Fruit fly (Drosophila melanogaster) whole organism, embryonic: ENCODE data around the gene neur.

Experiments
- Ada2b ChIP-seq: fragments of 200-800 bp; sonication (Bioruptor generic); IDR thresholded peaks from 2 replicates; pipeline ENCODE4 v1.3.6; 2022; ENCODE audit warnings: missing biosample characterization, missing genetic modification characterization
- Atf6 ChIP-seq: fragments of 200-800 bp; sonication (Bioruptor generic); IDR thresholded peaks from 2 replicates; pipeline ENCODE4 v1.3.6; 2022; ENCODE audit warnings: missing biosample characterization, missing genetic modification characterization
- B-H2 ChIP-seq: fragments of 200-800 bp; sonication (Bioruptor generic); optimal IDR thresholded peaks from 2 replicates; lab custom pipeline; 2018; ENCODE audit warnings: missing biosample characterization, mild to moderate bottlenecking, missing genetic modification characterization
- CG10274 ChIP-seq: fragments of 200-800 bp; sonication (Bioruptor generic); optimal IDR thresholded peaks from 3 replicates; lab custom pipeline; 2017; ENCODE audit warnings: missing biosample characterization, mild to moderate bottlenecking, missing genetic modification characterization
- CG10565 ChIP-seq: fragments of 200-800 bp; sonication (Bioruptor generic); optimal IDR thresholded peaks from 3 replicates; lab custom pipeline; 2016; ENCODE audit warnings: missing biosample characterization, mild to moderate bottlenecking, missing genetic modification characterization
- CG10654 ChIP-seq: fragments of 200-800 bp; sonication (Bioruptor generic); optimal IDR thresholded peaks from 2 replicates; lab custom pipeline; 2016; ENCODE audit warnings: missing biosample characterization, missing genetic modification characterization
- CG11093 ChIP-seq: fragments of 200-800 bp; sonication (Bioruptor generic); IDR thresholded peaks from 3 replicates; pipeline ENCODE4 v1.3.6; 2022; ENCODE audit warnings: missing biosample characterization, missing genetic modification characterization
- CG11560 ChIP-seq: fragments of 200-800 bp; sonication (Bioruptor generic); IDR thresholded peaks from 3 replicates; pipeline ENCODE4 v1.3.6; 2022; ENCODE audit warnings: missing biosample characterization, missing genetic modification characterization
- CG13287 ChIP-seq: fragments of 200-800 bp; sonication (Bioruptor generic); IDR thresholded peaks from 2 replicates; pipeline ENCODE4 v1.3.6; 2022; ENCODE audit warnings: missing biosample characterization, missing genetic modification characterization; ENCODE audit not compliant: partially characterized antibody
- CG14965 ChIP-seq: fragments of 200-800 bp; sonication (Bioruptor generic); optimal IDR thresholded peaks from 2 replicates; lab custom pipeline; 2016; ENCODE audit warnings: missing biosample characterization, missing genetic modification characterization, borderline replicate concordance
- CG17829 ChIP-seq: fragments of 200-800 bp; optimal IDR thresholded peaks from 2 replicates; lab custom pipeline; 2019; ENCODE audit warnings: missing biosample characterization, mild to moderate bottlenecking, missing genetic modification characterization, moderate library complexity
- CG2120 ChIP-seq: fragments of 200-800 bp; sonication (Bioruptor generic); optimal IDR thresholded peaks from 3 replicates; lab custom pipeline; 2016; ENCODE audit warnings: missing biosample characterization, missing genetic modification characterization
- CG30403 ChIP-seq: fragments of 200-800 bp; sonication (Bioruptor generic); optimal IDR thresholded peaks from 3 replicates; lab custom pipeline; 2016; ENCODE audit warnings: missing biosample characterization, missing genetic modification characterization
- CG33213 ChIP-seq: fragments of 200-800 bp; sonication (Bioruptor generic); optimal IDR thresholded peaks from 3 replicates; lab custom pipeline; 2016; ENCODE audit warnings: missing biosample characterization, missing genetic modification characterization
- CG4404 ChIP-seq: fragments of 200-800 bp; sonication (Bioruptor generic); IDR thresholded peaks from 2 replicates; pipeline ENCODE4 v1.3.6; 2022; ENCODE audit warnings: missing biosample characterization, missing genetic modification characterization
- CG4707 ChIP-seq: fragments of 200-800 bp; sonication (Bioruptor generic); optimal IDR thresholded peaks from 2 replicates; lab custom pipeline; 2018; ENCODE audit warnings: missing biosample characterization, mild to moderate bottlenecking, missing genetic modification characterization, moderate library complexity
- CG7928 ChIP-seq: fragments of 200-800 bp; sonication (Bioruptor generic); optimal IDR thresholded peaks from 2 replicates; lab custom pipeline; 2017; ENCODE audit warnings: missing biosample characterization, mild to moderate bottlenecking, missing genetic modification characterization
- CG9797 ChIP-seq: fragments of 200-800 bp; sonication (Bioruptor generic); optimal IDR thresholded peaks from 3 replicates; lab custom pipeline; 2018; ENCODE audit warnings: missing biosample characterization, mild to moderate bottlenecking, missing genetic modification characterization
- Doc2 ChIP-seq: fragments of 200-800 bp; sonication (Bioruptor generic); IDR thresholded peaks from 2 replicates; pipeline ENCODE4 v1.3.6; 2022; ENCODE audit warnings: missing biosample characterization, missing genetic modification characterization
- Fer1 ChIP-seq: fragments of 200-800 bp; sonication (Bioruptor generic); optimal IDR thresholded peaks from 2 replicates; lab custom pipeline; 2017; ENCODE audit warnings: missing biosample characterization, mild to moderate bottlenecking, missing genetic modification characterization
- Fer2 ChIP-seq: fragments of 200-800 bp; sonication (Bioruptor generic); optimal IDR thresholded peaks from 2 replicates; lab custom pipeline; 2018; ENCODE audit warnings: missing biosample characterization, mild to moderate bottlenecking, missing genetic modification characterization, moderate library complexity
- Fer3 ChIP-seq: fragments of 200-800 bp; sonication (Bioruptor generic); optimal IDR thresholded peaks from 2 replicates; lab custom pipeline; 2018; ENCODE audit warnings: missing biosample characterization, mild to moderate bottlenecking, missing genetic modification characterization, moderate library complexity
- HLH3B ChIP-seq: fragments of 200-800 bp; sonication (Bioruptor generic); IDR thresholded peaks from 2 replicates; pipeline ENCODE4 v1.3.6; 2022; ENCODE audit warnings: missing biosample characterization, missing genetic modification characterization
- Hr3 ChIP-seq: fragments of 200-800 bp; sonication (Bioruptor generic); optimal IDR thresholded peaks from 3 replicates; lab custom pipeline; 2016; ENCODE audit warnings: missing biosample characterization, missing genetic modification characterization
- Med ChIP-seq: fragments of 200-800 bp; sonication (Bioruptor generic); peaks from one replicate; lab custom pipeline; 2016; ENCODE audit warnings: missing biosample characterization, missing genetic modification characterization, mild to moderate bottlenecking, inconsistent platforms, moderate library complexity
- Opbp ChIP-seq: fragments of 200-800 bp; sonication (Bioruptor generic); IDR thresholded peaks from 3 replicates; pipeline ENCODE4 v1.3.6; 2022; ENCODE audit warnings: missing biosample characterization, missing genetic modification characterization; ENCODE audit not compliant: partially characterized antibody
- Ptx1 ChIP-seq: fragments of 200-800 bp; sonication (Bioruptor generic); IDR thresholded peaks from 2 replicates; pipeline ENCODE4 v1.3.6; 2022; ENCODE audit warnings: missing biosample characterization, missing genetic modification characterization
- Ravus ChIP-seq: fragments of 200-800 bp; sonication (Bioruptor generic); IDR thresholded peaks from 2 replicates; pipeline ENCODE4 v1.3.6; 2022; ENCODE audit warnings: missing biosample characterization, missing genetic modification characterization
- Rx ChIP-seq: fragments of 200-800 bp; sonication (Bioruptor generic); IDR thresholded peaks from 2 replicates; pipeline ENCODE4 v1.3.6; 2022; ENCODE audit warnings: missing biosample characterization, missing genetic modification characterization
- Six4 ChIP-seq: fragments of 200-800 bp; sonication (Bioruptor generic); optimal IDR thresholded peaks from 2 replicates; lab custom pipeline; 2016; ENCODE audit warnings: missing biosample characterization, missing genetic modification characterization
- Usf ChIP-seq: fragments of 200-800 bp; sonication (Bioruptor generic); optimal IDR thresholded peaks from 2 replicates; lab custom pipeline; 2017; ENCODE audit warnings: missing genotype, missing biosample characterization, missing genetic modification characterization
- bowl ChIP-seq: fragments of 200-800 bp; sonication (Bioruptor generic); IDR thresholded peaks from 2 replicates; pipeline ENCODE4 v1.3.6; 2022; ENCODE audit warnings: missing biosample characterization, missing genetic modification characterization
- cg ChIP-seq: fragments of 200-800 bp; sonication (Bioruptor generic); optimal IDR thresholded peaks from 3 replicates; lab custom pipeline; 2019; ENCODE audit warnings: missing biosample characterization, mild to moderate bottlenecking, missing genetic modification characterization, moderate library complexity
- corto ChIP-seq: fragments of 200-800 bp; sonication (Bioruptor generic); optimal IDR thresholded peaks from 2 replicates; lab custom pipeline; 2016; ENCODE audit warnings: missing biosample characterization, mild to moderate bottlenecking, missing genetic modification characterization, moderate library complexity
- crc ChIP-seq: fragments of 200-800 bp; sonication (Bioruptor generic); optimal IDR thresholded peaks from 2 replicates; lab custom pipeline; 2016; ENCODE audit warnings: missing biosample characterization, missing genetic modification characterization
- cwo ChIP-seq: fragments of 200-800 bp; sonication (Bioruptor generic); optimal IDR thresholded peaks from 3 replicates; lab custom pipeline; 2017; ENCODE audit warnings: missing biosample characterization, missing genetic modification characterization, mild to moderate bottlenecking, moderate library complexity, missing genetic modification reagents
- ewg ChIP-seq: fragments of 200-800 bp; sonication (Bioruptor generic); optimal IDR thresholded peaks from 3 replicates; lab custom pipeline; 2017; ENCODE audit warnings: mild to moderate bottlenecking, missing biosample characterization, missing genetic modification reagents, missing genetic modification characterization
- gro ChIP-seq: fragments of 200-800 bp; sonication (Bioruptor generic); optimal IDR thresholded peaks from 2 replicates; lab custom pipeline; 2016; ENCODE audit warnings: missing biosample characterization, missing genetic modification characterization
- h ChIP-seq: fragments of >200 bp; optimal IDR thresholded peaks from 2 replicates; lab custom pipeline; 2017
- kay ChIP-seq: fragments of 200-800 bp; sonication (Bioruptor generic); optimal IDR thresholded peaks from 2 replicates; lab custom pipeline; 2016; ENCODE audit warnings: missing biosample characterization, missing genetic modification characterization
- klu ChIP-seq: fragments of 200-800 bp; sonication (Bioruptor generic); IDR thresholded peaks from 2 replicates; pipeline ENCODE4 v1.3.6; 2022; ENCODE audit warnings: missing biosample characterization, missing genetic modification characterization
- lilli ChIP-seq: fragments of 200-800 bp; sonication (Bioruptor generic); optimal IDR thresholded peaks from 3 replicates; lab custom pipeline; 2016; ENCODE audit warnings: missing biosample characterization, missing genetic modification characterization
- mam ChIP-seq: fragments of 200-800 bp; sonication (Bioruptor generic); optimal IDR thresholded peaks from 3 replicates; lab custom pipeline; 2016; ENCODE audit warnings: missing biosample characterization, missing genetic modification characterization
- pho ChIP-seq: fragments of 200-800 bp; sonication (Bioruptor generic); optimal IDR thresholded peaks from 2 replicates; lab custom pipeline; 2016; ENCODE audit warnings: missing biosample characterization, missing genetic modification characterization
- psq ChIP-seq: fragments of 200-800 bp; sonication (Bioruptor generic); optimal IDR thresholded peaks from 2 replicates; lab custom pipeline; 2017; ENCODE audit warnings: missing biosample characterization, missing genetic modification characterization
- rib ChIP-seq: fragments of 200-800 bp; sonication (Bioruptor generic); IDR thresholded peaks from 2 replicates; pipeline ENCODE4 v1.3.6; 2022; ENCODE audit warnings: missing biosample characterization, missing genetic modification characterization
- scrt ChIP-seq: fragments of 200-800 bp; sonication (Bioruptor generic); optimal IDR thresholded peaks from 2 replicates; lab custom pipeline; 2018; ENCODE audit warnings: missing biosample characterization, mild to moderate bottlenecking, missing genetic modification characterization, moderate library complexity
- sens-2 ChIP-seq: fragments of 200-800 bp; sonication (Bioruptor generic); IDR thresholded peaks from 2 replicates; pipeline ENCODE4 v1.3.6; 2022; ENCODE audit warnings: missing biosample characterization, missing genetic modification characterization
- stwl ChIP-seq: fragments of 200-800 bp; sonication (Bioruptor generic); optimal IDR thresholded peaks from 3 replicates; lab custom pipeline; 2018; ENCODE audit warnings: missing biosample characterization, mild to moderate bottlenecking, missing genetic modification characterization, moderate library complexity
- tx ChIP-seq: fragments of 200-800 bp; sonication (Bioruptor generic); optimal IDR thresholded peaks from 2 replicates; lab custom pipeline; 2016; ENCODE audit warnings: missing biosample characterization, missing genetic modification characterization
- unpg ChIP-seq: fragments of 200-800 bp; sonication (Bioruptor generic); optimal IDR thresholded peaks from 3 replicates; lab custom pipeline; 2018; ENCODE audit warnings: missing biosample characterization, mild to moderate bottlenecking, missing genetic modification characterization, moderate library complexity

neur gene

dm6 chr3R:9057398-9058058, 18.3 kb upstream of the neur start (continued):
- peak; percentile 99 for TF ChIP-seq CG17829 (tag; lab: Kevin White, UChicago)
- peak; percentile 91 for TF ChIP-seq lilli (GFP tag; lab: Kevin White, UChicago)
- no peak for TF ChIP-seq Ada2b (GFP tag; lab: Robert Waterston, UW)
- TF ChIP-seq Fer1 (GFP tag; lab: Kevin White, UChicago) = peak; percentile 99
- peak; percentile 59 for TF ChIP-seq stwl (tag; lab: Kevin White, UChicago)
- TF ChIP-seq rib (GFP tag; lab: Robert Waterston, UW) = no peak
- no peak for TF ChIP-seq klu (GFP tag; lab: Robert Waterston, UW)
- TF ChIP-seq CG4707 (GFP tag; lab: Kevin White, UChicago) = peak; percentile 85
- TF ChIP-seq crc (GFP tag; lab: Kevin White, UChicago) = peak; percentile 19
- TF ChIP-seq CG10274 = peak; percentile 87
- TF ChIP-seq Med = peak; percentile 85
- TF ChIP-seq CG33213 (GFP tag; lab: Kevin White, UChicago) = peak; percentile 19
- peak; percentile 67 for TF ChIP-seq pho (GFP tag; lab: Kevin White, UChicago)
- peak; percentile 96 for TF ChIP-seq Hr3 (GFP tag; lab: Kevin White, UChicago)
- peak; percentile 81 for TF ChIP-seq ewg (GFP tag; lab: Kevin White, UChicago)
- peak; percentile 97 for TF ChIP-seq Fer2 (tag; lab: Kevin White, UChicago)
- TF ChIP-seq CG14965 (GFP tag; lab: Kevin White, UChicago) = no peak
- no peak for TF ChIP-seq HLH3B
- TF ChIP-seq Six4 (GFP tag; lab: Kevin White, UChicago) = peak; percentile 96
- TF ChIP-seq sens-2 (GFP tag; lab: Robert Waterston, UW) = no peak
- peak; percentile 92 for TF ChIP-seq Usf (GFP tag; lab: Kevin White, UChicago)
- TF ChIP-seq CG13287 (GFP tag; lab: Robert Waterston, UW) = no peak
- peak; percentile 48 for TF ChIP-seq CG9797 (GFP tag; lab: Kevin White, UChicago)
- peak; percentile 78 for TF ChIP-seq CG7928 (GFP tag; lab: Kevin White, UChicago)
- no peak for TF ChIP-seq Doc2 (GFP tag; lab: Robert Waterston, UW)
- peak; percentile 96 for TF ChIP-seq kay (GFP tag; lab: Kevin White, UChicago)
- TF ChIP-seq corto = peak; percentile 87
- TF ChIP-seq Ptx1 (GFP tag; lab: Robert Waterston, UW) = no peak
- TF ChIP-seq scrt (GFP tag; lab: Kevin White, UChicago) = peak; percentile 96
- peak; percentile 26 for TF ChIP-seq gro (GFP tag; lab: Kevin White, UChicago)
- TF ChIP-seq B-H2 (GFP tag; lab: Kevin White, UChicago) = peak; percentile 98
- no peak for TF ChIP-seq h (lab: Kevin White, UChicago)
- peak; percentile 87 for TF ChIP-seq psq (GFP tag; lab: Kevin White, UChicago)
- peak; percentile 20 for TF ChIP-seq CG10565 (GFP tag; lab: Kevin White, UChicago)
- TF ChIP-seq CG30403 (GFP tag; lab: Kevin White, UChicago) = peak; percentile 98
- TF ChIP-seq CG11093 (GFP tag; lab: Robert Waterston, UW) = peak; percentile 85
- peak; percentile 98 for TF ChIP-seq unpg (GFP tag; lab: Kevin White, UChicago)
- TF ChIP-seq mam (GFP tag; lab: Kevin White, UChicago) = peak; percentile 65
- no peak for TF ChIP-seq Ravus (GFP tag; lab: Robert Waterston, UW)
- no peak for TF ChIP-seq Opbp (GFP tag; lab: Robert Waterston, UW)
- no peak for TF ChIP-seq Rx (GFP tag; lab: Robert Waterston, UW)
- TF ChIP-seq cwo (GFP tag; lab: Kevin White, UChicago) = peak; percentile 98
- peak; percentile 42 for TF ChIP-seq cg
- TF ChIP-seq CG11560 (tag; lab: Robert Waterston, UW) = no peak
- peak; percentile 39 for TF ChIP-seq tx (GFP tag; lab: Kevin White, UChicago)
- TF ChIP-seq CG10654 (GFP tag; lab: Kevin White, UChicago) = peak; percentile 95
- peak; percentile 92 for TF ChIP-seq CG2120 (GFP tag; lab: Kevin White, UChicago)
- TF ChIP-seq Atf6 (GFP tag; lab: Robert Waterston, UW) = no peak
- peak; percentile 98 for TF ChIP-seq Fer3 (tag; lab: Kevin White, UChicago)
- no peak for TF ChIP-seq bowl
- TF ChIP-seq CG4404 (GFP tag; lab: Robert Waterston, UW) = no peak
